Worm (Caenorhabditis elegans): ENCODE measurements around the gene T26C11.9.

The T26C11.9 gene

ce11 chrX:1880665-1881064, 27.0 kb upstream of the T26C11.9 start (continued):
- TF ChIP-seq mdl-1 (tag; optimal IDR thresholded peaks at IDR 0.05) (no peak), aha-1 (tag) (no peak)

- no peak for TF ChIP-seq unc-130 (GFP tag; optimal IDR thresholded peaks at IDR 0.05)
- no peak for TF ChIP-seq D1046.2 (GFP tag; IDR thresholded peaks at IDR 0.05)
- no peak for TF ChIP-seq rbr-2 (tag; optimal IDR thresholded peaks at IDR 0.05)
- TF ChIP-seq duxl-1 (tag; optimal IDR thresholded peaks at IDR 0.05; ENCODE audit: poor library complexity), result peak; percentile 96
- TF ChIP-seq nhr-77 (tag; optimal IDR thresholded peaks at IDR 0.05), result no peak
- peak; percentile 57 for TF ChIP-seq aha-1 (tag)
- TF ChIP-seq tag-97 (GFP tag; IDR thresholded peaks at IDR 0.05), result no peak
- peak; percentile 39; the same call in 1 of the 2 replicates for TF ChIP-seq hmg-1.1 (GFP tag; IDR thresholded peaks at IDR 0.05)
- TF ChIP-seq ctbp-1 (GFP tag; IDR thresholded peaks at IDR 0.05), result no peak
- no peak for TF ChIP-seq daf-16 (GFP tag; optimal IDR thresholded peaks at IDR 0.05)
- TF ChIP-seq daf-16 (tag; optimal IDR thresholded peaks at IDR 0.05), result no peak
- TF ChIP-seq lim-7 (GFP tag; IDR thresholded peaks at IDR 0.05), result no peak
- TF ChIP-seq mxl-3 (GFP tag; optimal IDR thresholded peaks at IDR 0.05), result no peak
- peak; percentile 48 for TF ChIP-seq mes-2 (tag; optimal IDR thresholded peaks at IDR 0.05; ENCODE audit: poor library complexity, severe bottlenecking)
- TF ChIP-seq hlh-30 (tag; optimal IDR thresholded peaks at IDR 0.05; ENCODE audit: insufficient read depth), result no peak
- no peak for TF ChIP-seq egl-27 (tag; optimal IDR thresholded peaks at IDR 0.05)
- TF ChIP-seq zip-2 (tag; optimal IDR thresholded peaks at IDR 0.05), result no peak
- TF ChIP-seq ceh-28 (tag; optimal IDR thresholded peaks at IDR 0.05), result no peak
- TF ChIP-seq hif-1 (tag; optimal IDR thresholded peaks at IDR 0.05), result no peak
- TF ChIP-seq set-16 (GFP tag; IDR thresholded peaks at IDR 0.05), result no peak
- no peak for TF ChIP-seq madf-5 (GFP tag; IDR thresholded peaks at IDR 0.05)
- no peak for TF ChIP-seq arid-1 (GFP tag; conservative IDR thresholded peaks at IDR 0.05)
- no peak for TF ChIP-seq dmd-6 (GFP tag; IDR thresholded peaks at IDR 0.05)
- TF ChIP-seq nhr-42 (GFP tag; IDR thresholded peaks at IDR 0.05), result no peak
- TF ChIP-seq ztf-11 (tag; optimal IDR thresholded peaks at IDR 0.05), result no peak
- no peak for TF ChIP-seq nhr-11 (tag; optimal IDR thresholded peaks at IDR 0.05)
- TF ChIP-seq nhr-76 (tag; optimal IDR thresholded peaks at IDR 0.05), result no peak
- no peak for TF ChIP-seq saeg-2 (GFP tag; IDR thresholded peaks at IDR 0.05)
- TF ChIP-seq fos-1 (tag; optimal IDR thresholded peaks at IDR 0.05), result no peak
- TF ChIP-seq nhr-10 (tag; optimal IDR thresholded peaks at IDR 0.05), result no peak
- no peak for TF ChIP-seq cey-2 (tag; optimal IDR thresholded peaks at IDR 0.05; ENCODE audit: borderline replicate concordance, insufficient read depth)
- no peak for TF ChIP-seq egl-43 (GFP tag; IDR thresholded peaks at IDR 0.05)
- peak in 1 of 2 experiments; percentile 95 for TF ChIP-seq unc-62 (GFP tag; optimal IDR thresholded peaks at IDR 0.05 in 1 of 2)
- no peak for TF ChIP-seq unc-62 (tag; optimal IDR thresholded peaks at IDR 0.05)
These were observed 17.3 kb upstream of the T26C11.9 start for ce11 chrX:1870991-1871390.

ce11 chrX:1864946-1865345, 11.3 kb upstream of the T26C11.9 start, which contains the start of gene tbx-41:
tbx-41 (plus strand) TSS chrX:1865246.
- TF ChIP-seq ZK337.2 (GFP tag; IDR thresholded peaks at IDR 0.05), result no peak
- no peak for TF ChIP-seq tra-1 (GFP tag; IDR thresholded peaks at IDR 0.05)
- TF ChIP-seq lsy-2 (tag; optimal IDR thresholded peaks at IDR 0.05), result no peak
- no peak for TF ChIP-seq pqm-1 (tag; optimal IDR thresholded peaks at IDR 0.05)
- TF ChIP-seq daf-19 (GFP tag; conservative IDR thresholded peaks at IDR 0.05), result no peak
- TF ChIP-seq jun-1 (tag; optimal IDR thresholded peaks at IDR 0.05), result no peak
- TF ChIP-seq ces-1 (GFP tag; optimal IDR thresholded peaks at IDR 0.05), result no peak
- TF ChIP-seq F37D6.2 (tag; optimal IDR thresholded peaks at IDR 0.05), result no peak
